Worm (Caenorhabditis elegans) whole organism, young adult: ENCODE data around the gene ints-7.

Source experiments
- C06A6.2 ChIP-seq: fragments of 200-800 bp; sonication (Bioruptor generic); conservative IDR thresholded peaks from 2 replicates; pipeline ENCODE4 v1.3.6; 2022; ENCODE audit warnings: missing genetic modification characterization, missing compliant biosample characterization
- C17E4.6 ChIP-seq: fragments of 200-800 bp; sonication (Bioruptor generic); IDR thresholded peaks from 2 replicates; pipeline ENCODE4 v1.3.6; 2022; ENCODE audit warnings: missing genetic modification reagents, missing genetic modification characterization, missing compliant biosample characterization
- F39B2.1 ChIP-seq: fragments of 200-800 bp; sonication (Bioruptor generic); IDR thresholded peaks from 2 replicates; pipeline ENCODE4 v1.3.6; 2022; ENCODE audit warnings: missing genetic modification reagents, missing genetic modification characterization, missing compliant biosample characterization
- F57C9.4 ChIP-seq: sonication (generic microtip); optimal IDR thresholded peaks from 2 replicates; lab custom pipeline; 2017; ENCODE audit warnings: mild to moderate bottlenecking, missing genetic modification characterization, missing compliant biosample characterization
- K11D2.4 ChIP-seq: fragments of 200-800 bp; sonication (Bioruptor generic); IDR thresholded peaks from 2 replicates; pipeline ENCODE4 v1.3.6; 2022; ENCODE audit warnings: missing genetic modification reagents, missing genetic modification characterization, missing compliant biosample characterization
- T26A5.8 ChIP-seq: sonication (generic microtip); optimal IDR thresholded peaks from 2 replicates; lab custom pipeline; 2016; ENCODE audit warnings: missing genetic modification characterization, missing compliant biosample characterization
- Y53G8AR.9 ChIP-seq: fragments of 200-800 bp; sonication (Bioruptor generic); conservative IDR thresholded peaks from 2 replicates; pipeline ENCODE4 v1.3.6; 2022; ENCODE audit warnings: missing genetic modification reagents, missing genetic modification characterization, missing compliant biosample characterization
- Y56A3A.18 ChIP-seq: fragments of 200-800 bp; sonication (Bioruptor generic); IDR thresholded peaks from 2 replicates; pipeline ENCODE4 v1.3.6; 2022; ENCODE audit warnings: missing genetic modification reagents, missing genetic modification characterization, missing compliant biosample characterization
- Y95B8A.8 ChIP-seq: fragments of 200-800 bp; sonication (Bioruptor generic); IDR thresholded peaks from 2 replicates; pipeline ENCODE4 v1.3.6; 2022; ENCODE audit warnings: missing genetic modification reagents, missing genetic modification characterization, missing compliant biosample characterization
- ama-1 ChIP-seq, 3 experiments: fragments of 150-350 bp in 1 of 3; sonication (generic microtip) in 2 of 3; optimal IDR thresholded peaks; 2 replicates each; lab custom pipeline; 2014 to 2018; ENCODE audit warnings: missing biosample characterization in 2 of 3, missing genetic modification characterization in 2 of 3, missing genetic modification reagents in 2 of 3
- cebp-1 ChIP-seq, 2 experiments: fragments of 200-800 bp in 1 of 2; sonication (Bioruptor generic) in 1 of 2; sonication (generic microtip) in 1 of 2; IDR thresholded peaks in 1 of 2; optimal IDR thresholded peaks in 1 of 2; 2 replicates each; pipeline versions ENCODE4 v1.3.6 to Lab custom; 2017 to 2022; ENCODE audit warnings: missing compliant biosample characterization in 2 of 2, missing genetic modification characterization in 2 of 2, mild to moderate bottlenecking in 1 of 2, missing genetic modification reagents in 1 of 2, moderate library complexity in 1 of 2
- ceh-79 ChIP-seq: sonication (generic microtip); optimal IDR thresholded peaks from 2 replicates; lab custom pipeline; 2017; ENCODE audit warnings: mild to moderate bottlenecking, missing genetic modification characterization, missing compliant biosample characterization
- dox-1 ChIP-seq: fragments of 200-800 bp; sonication (Bioruptor generic); IDR thresholded peaks from 2 replicates; pipeline ENCODE4 v1.3.6; 2022; ENCODE audit warnings: missing genetic modification reagents, missing genetic modification characterization, missing compliant biosample characterization
- dpff-1 ChIP-seq: sonication (generic microtip); optimal IDR thresholded peaks from 2 replicates; lab custom pipeline; 2017; ENCODE audit warnings: mild to moderate bottlenecking, missing genetic modification characterization, missing compliant biosample characterization
- egl-18 ChIP-seq: fragments of 200-800 bp; sonication (Bioruptor generic); IDR thresholded peaks from 2 replicates; pipeline ENCODE4 v1.3.6; 2022; ENCODE audit warnings: missing genetic modification reagents, missing genetic modification characterization, missing compliant biosample characterization
- hmg-1.2 ChIP-seq: fragments of 200-800 bp; sonication (Bioruptor generic); IDR thresholded peaks from 2 replicates; pipeline ENCODE4 v1.3.6; 2022; ENCODE audit warnings: missing genetic modification reagents, missing genetic modification characterization, missing compliant biosample characterization
- let-526 ChIP-seq: fragments of 200-800 bp; sonication (Bioruptor generic); IDR thresholded peaks from 2 replicates; pipeline ENCODE4 v1.3.6; 2022; ENCODE audit warnings: missing genetic modification reagents, missing genetic modification characterization, missing compliant biosample characterization
- lin-26 ChIP-seq: fragments of 200-800 bp; sonication (Bioruptor generic); IDR thresholded peaks from 2 replicates; pipeline ENCODE4 v1.3.6; 2022; ENCODE audit warnings: missing genetic modification reagents, missing genetic modification characterization, missing compliant biosample characterization
- lin-40 ChIP-seq: sonication (generic microtip); optimal IDR thresholded peaks from 2 replicates; lab custom pipeline; 2016; ENCODE audit warnings: missing genetic modification characterization, mild to moderate bottlenecking, missing compliant biosample characterization, missing genotype, missing genetic modification reagents
- lin-54 ChIP-seq: fragments of 200-800 bp; sonication (Bioruptor generic); optimal IDR thresholded peaks from 2 replicates; lab custom pipeline; 2018; ENCODE audit warnings: mild to moderate bottlenecking, missing genetic modification characterization, missing compliant biosample characterization
- lsy-27 ChIP-seq: sonication (generic microtip); optimal IDR thresholded peaks from 2 replicates; lab custom pipeline; 2017; ENCODE audit warnings: missing genetic modification characterization, mild to moderate bottlenecking, missing compliant biosample characterization, antibody characterized with exemption, missing genotype, borderline replicate concordance; ENCODE audit not compliant: insufficient read depth
- madf-10 ChIP-seq: sonication (generic microtip); optimal IDR thresholded peaks from 2 replicates; lab custom pipeline; 2016; ENCODE audit warnings: mild to moderate bottlenecking, missing genetic modification characterization, missing compliant biosample characterization
- mxl-1 ChIP-seq: sonication (generic microtip); optimal IDR thresholded peaks from 2 replicates; lab custom pipeline; 2016; ENCODE audit warnings: missing genetic modification characterization, missing compliant biosample characterization
- nfyb-1 ChIP-seq: fragments of 200-800 bp; sonication (Bioruptor generic); IDR thresholded peaks from 2 replicates; pipeline ENCODE4 v1.3.6; 2022; ENCODE audit warnings: missing genetic modification reagents, missing genetic modification characterization, missing compliant biosample characterization
- repo-1 ChIP-seq: sonication (generic microtip); optimal IDR thresholded peaks from 2 replicates; lab custom pipeline; 2017; ENCODE audit warnings: mild to moderate bottlenecking, missing genetic modification characterization, missing compliant biosample characterization
- tlf-1 ChIP-seq: fragments of 200-800 bp; sonication (Bioruptor generic); optimal IDR thresholded peaks from 2 replicates; lab custom pipeline; 2018; ENCODE audit warnings: mild to moderate bottlenecking, missing genetic modification characterization, missing compliant biosample characterization
- ztf-6 ChIP-seq: fragments of 200-800 bp; sonication (Bioruptor generic); IDR thresholded peaks from 2 replicates; pipeline ENCODE4 v1.3.6; 2022; ENCODE audit warnings: missing genetic modification reagents, missing genetic modification characterization, missing compliant biosample characterization

Gene ints-7

ce11 chrII:11635745-11636161 is 53.1 kb downstream of the ints-7 start (continued):
- TF ChIP-seq C17E4.6 (no peak), lin-54 (GFP tag; lab: Kevin White, UChicago) (peak; percentile 33), Y95B8A.8 (GFP tag; lab: Robert Waterston, UW) (no peak)

ce11 chrII:11636617-11637016 is 54.0 kb downstream of the ints-7 start:
- no peak; the same call in 1 of the 2 replicates for TF ChIP-seq hmg-1.2 (GFP tag; lab: Robert Waterston, UW)
- TF ChIP-seq ama-1 (optimal IDR thresholded peaks at IDR 0.05; lab: Kevin White, UChicago), result peak; percentile 47
- no peak for TF ChIP-seq ama-1 (GFP tag; optimal IDR thresholded peaks at IDR 0.05; lab: Kevin White, UChicago)
- no peak for TF ChIP-seq Y53G8AR.9 (GFP tag; lab: Robert Waterston, UW)
- no peak for TF ChIP-seq let-526 (GFP tag; lab: Robert Waterston, UW)
- 0 out of 2 replicates have a peak, but pooled peaks have one; percentile 18 for TF ChIP-seq dox-1
- 0 out of 2 replicates have a peak, but pooled peaks have one; percentile 12 for TF ChIP-seq F39B2.1 (GFP tag; lab: Robert Waterston, UW)
- TF ChIP-seq K11D2.4 (GFP tag; lab: Robert Waterston, UW), result peak; percentile 46; the same call in 1 of the 2 replicates
- TF ChIP-seq dpff-1, result no peak
- TF ChIP-seq Y56A3A.18 (GFP tag; lab: Robert Waterston, UW), result no peak
- no peak for TF ChIP-seq mxl-1 (tag; lab: Kevin White, UChicago)
- TF ChIP-seq nfyb-1 (GFP tag; lab: Robert Waterston, UW), result 0 out of 2 replicates have a peak, but pooled peaks have one; percentile 50

- no peak for TF ChIP-seq lsy-27 (tag; lab: Kevin White, UChicago)
- no peak for TF ChIP-seq cebp-1 (GFP tag; IDR thresholded peaks at IDR 0.05; lab: Robert Waterston, UW)
- TF ChIP-seq cebp-1 (tag; optimal IDR thresholded peaks at IDR 0.05; lab: Kevin White, UChicago), result peak; percentile 10
- TF ChIP-seq mxl-1 (tag; lab: Kevin White, UChicago), result no peak
- no peak for TF ChIP-seq T26A5.8 (tag; lab: Kevin White, UChicago)
- peak; percentile 13 for TF ChIP-seq tlf-1
- peak; percentile 56 for TF ChIP-seq ama-1 (optimal IDR thresholded peaks at IDR 0.05; lab: Kevin White, UChicago)
- TF ChIP-seq ama-1 (GFP tag; optimal IDR thresholded peaks at IDR 0.05; lab: Kevin White, UChicago), result no peak
- TF ChIP-seq lin-40 (tag; lab: Kevin White, UChicago), result peak; percentile 73
- 0 out of 2 replicates have a peak, but pooled peaks have one; percentile 5 for TF ChIP-seq hmg-1.2 (GFP tag; lab: Robert Waterston, UW)
- no peak for TF ChIP-seq madf-10 (tag; lab: Kevin White, UChicago)
- TF ChIP-seq C06A6.2 (GFP tag; lab: Robert Waterston, UW), result 0 out of 2 replicates have a peak, but pooled peaks have one; percentile 9
- TF ChIP-seq F57C9.4, result no peak
- TF ChIP-seq, all 124 proteins: peak for 6
These were observed 54.6 kb downstream of the ints-7 start for ce11 chrII:11637189-11637754.

ce11 chrII:11637817-11638216 is 55.2 kb downstream of the ints-7 start:
- peak; percentile 8 for TF ChIP-seq repo-1 (tag; lab: Kevin White, UChicago)
- no peak for TF ChIP-seq lin-26 (GFP tag; lab: Robert Waterston, UW)
- TF ChIP-seq ceh-79, result no peak
- TF ChIP-seq lin-40 (tag; lab: Kevin White, UChicago), result no peak
- no peak for TF ChIP-seq ztf-6 (GFP tag; lab: Robert Waterston, UW)
- TF ChIP-seq egl-18, result no peak
